Worm (Caenorhabditis elegans) whole organism, mixed stage, embryonic: Measurements from ENCODE around the gene ttr-40.

Experiments
- M03D4.4 ChIP-seq: sonication (generic microtip); optimal IDR thresholded peaks from 2 replicates; lab custom pipeline; 2017; ENCODE audit warnings: mild to moderate bottlenecking, missing genetic modification characterization, missing compliant biosample characterization
- bed-3 ChIP-seq: fragments of 200-800 bp; sonication (Bioruptor generic); optimal IDR thresholded peaks from 3 replicates; lab custom pipeline; 2018; ENCODE audit warnings: mild to moderate bottlenecking, missing genetic modification characterization, moderate library complexity, missing compliant biosample characterization
- blmp-1 ChIP-seq: fragments of 150-350 bp; optimal IDR thresholded peaks from 2 replicates; lab custom pipeline; 2014; ENCODE audit warnings: missing biosample characterization, missing genetic modification characterization
- ceh-39 ChIP-seq: fragments of 150-350 bp; optimal IDR thresholded peaks from 2 replicates; lab custom pipeline; 2014; ENCODE audit warnings: missing biosample characterization, missing genetic modification characterization
- ceh-43 ChIP-seq: fragments of 200-800 bp; sonication (Bioruptor generic); optimal IDR thresholded peaks from 2 replicates; lab custom pipeline; 2018; ENCODE audit warnings: mild to moderate bottlenecking, missing genetic modification characterization, moderate library complexity, missing compliant biosample characterization
- ceh-83 ChIP-seq: fragments of 200-800 bp; sonication (Bioruptor generic); optimal IDR thresholded peaks from 2 replicates; lab custom pipeline; 2018; ENCODE audit warnings: mild to moderate bottlenecking, missing genetic modification characterization, missing compliant biosample characterization
- ces-1 ChIP-seq: fragments of 150-350 bp; optimal IDR thresholded peaks from 2 replicates; lab custom pipeline; 2014; ENCODE audit warnings: missing biosample characterization, missing genetic modification reagents, missing genetic modification characterization
- cnd-1 ChIP-seq: fragments of 200-800 bp; sonication (Bioruptor generic); optimal IDR thresholded peaks from 2 replicates; lab custom pipeline; 2018; ENCODE audit warnings: mild to moderate bottlenecking, missing genetic modification characterization, missing compliant biosample characterization
- drap-1 ChIP-seq: fragments of 200-800 bp; sonication (Bioruptor generic); optimal IDR thresholded peaks from 3 replicates; lab custom pipeline; 2018; ENCODE audit warnings: mild to moderate bottlenecking, missing genetic modification characterization, missing compliant biosample characterization
- elt-1 ChIP-seq: sonication (generic microtip); optimal IDR thresholded peaks from 2 replicates; lab custom pipeline; 2017; ENCODE audit warnings: missing genetic modification characterization, mild to moderate bottlenecking, missing compliant biosample characterization, antibody characterized with exemption, moderate library complexity, borderline replicate concordance; ENCODE audit not compliant: insufficient read depth
- elt-3 ChIP-seq: fragments of 150-350 bp; optimal IDR thresholded peaks from 2 replicates; lab custom pipeline; 2014; ENCODE audit warnings: missing biosample characterization, missing genetic modification characterization
- flh-1 ChIP-seq: fragments of 200-800 bp; sonication (Bioruptor generic); optimal IDR thresholded peaks from 2 replicates; lab custom pipeline; 2018; ENCODE audit warnings: mild to moderate bottlenecking, missing genetic modification characterization, moderate library complexity, missing compliant biosample characterization
- ham-2 ChIP-seq: fragments of 200-800 bp; sonication (Bioruptor generic); optimal IDR thresholded peaks from 2 replicates; lab custom pipeline; 2018; ENCODE audit warnings: mild to moderate bottlenecking, missing genetic modification characterization, missing compliant biosample characterization
- hlh-1 ChIP-seq: fragments of 150-350 bp; optimal IDR thresholded peaks from 2 replicates; lab custom pipeline; 2014; ENCODE audit warnings: missing biosample characterization, missing genetic modification reagents, missing genetic modification characterization
- lin-13 ChIP-seq: fragments of 150-350 bp; optimal IDR thresholded peaks from 2 replicates; lab custom pipeline; 2014; ENCODE audit warnings: missing biosample characterization, missing genetic modification characterization
- lin-32 ChIP-seq: fragments of 200-800 bp; sonication (Bioruptor generic); optimal IDR thresholded peaks from 2 replicates; lab custom pipeline; 2018; ENCODE audit warnings: mild to moderate bottlenecking, missing genetic modification characterization, missing compliant biosample characterization
- lsy-2 ChIP-seq: fragments of 150-350 bp; optimal IDR thresholded peaks from 2 replicates; lab custom pipeline; 2014; ENCODE audit warnings: missing biosample characterization, missing genetic modification characterization
- mab-5 ChIP-seq: fragments of 150-350 bp; optimal IDR thresholded peaks from 2 replicates; lab custom pipeline; 2014; ENCODE audit warnings: missing biosample characterization, missing genetic modification characterization
- mep-1 ChIP-seq: fragments of 150-350 bp; optimal IDR thresholded peaks from 2 replicates; lab custom pipeline; 2017; ENCODE audit warnings: missing biosample characterization, missing genetic modification reagents, missing genetic modification characterization, inconsistent platforms
- mls-2 ChIP-seq: sonication (generic microtip); optimal IDR thresholded peaks from 2 replicates; lab custom pipeline; 2016; ENCODE audit warnings: mild to moderate bottlenecking, missing genetic modification characterization, moderate library complexity, missing compliant biosample characterization
- nhr-12 ChIP-seq: fragments of 150-350 bp; optimal IDR thresholded peaks from 2 replicates; lab custom pipeline; 2014; ENCODE audit warnings: missing biosample characterization, missing genetic modification characterization
- nhr-2 ChIP-seq: fragments of 150-350 bp; optimal IDR thresholded peaks from 2 replicates; lab custom pipeline; 2014; ENCODE audit warnings: missing biosample characterization, missing genetic modification characterization
- nhr-237 ChIP-seq: fragments of 150-350 bp; optimal IDR thresholded peaks from 2 replicates; lab custom pipeline; 2014; ENCODE audit warnings: missing biosample characterization, missing genetic modification characterization
- nhr-28 ChIP-seq: fragments of 150-350 bp; optimal IDR thresholded peaks from 2 replicates; lab custom pipeline; 2014; ENCODE audit warnings: missing biosample characterization, missing genetic modification characterization
- nhr-76 ChIP-seq: sonication (generic microtip); optimal IDR thresholded peaks from 2 replicates; lab custom pipeline; 2017; ENCODE audit warnings: missing biosample characterization, missing genetic modification characterization
- pha-4 ChIP-seq: fragments of 150-350 bp; optimal IDR thresholded peaks from 2 replicates; lab custom pipeline; 2018; ENCODE audit warnings: missing biosample characterization, missing genetic modification reagents, missing genetic modification characterization
- sem-2 ChIP-seq: fragments of 200-800 bp; sonication (Bioruptor generic); optimal IDR thresholded peaks from 2 replicates; lab custom pipeline; 2018; ENCODE audit warnings: mild to moderate bottlenecking, missing genetic modification characterization, missing compliant biosample characterization
- snpc-4 ChIP-seq: fragments of 150-350 bp; optimal IDR thresholded peaks from 2 replicates; lab custom pipeline; 2014; ENCODE audit warnings: missing biosample characterization, missing genetic modification characterization
- sptf-1 ChIP-seq: sonication (generic microtip); optimal IDR thresholded peaks from 2 replicates; lab custom pipeline; 2017; ENCODE audit warnings: mild to moderate bottlenecking, missing genetic modification characterization, moderate library complexity, missing compliant biosample characterization
- tbx-8 ChIP-seq: fragments of 200-800 bp; sonication (Bioruptor generic); optimal IDR thresholded peaks from 2 replicates; lab custom pipeline; 2018; ENCODE audit warnings: mild to moderate bottlenecking, missing genetic modification characterization, moderate library complexity, missing compliant biosample characterization
- unc-120 ChIP-seq: sonication (generic microtip); optimal IDR thresholded peaks from 2 replicates; lab custom pipeline; 2017; ENCODE audit warnings: missing genetic modification characterization, missing compliant biosample characterization; ENCODE audit not compliant: poor library complexity, severe bottlenecking
- unc-39 ChIP-seq: fragments of 150-350 bp; optimal IDR thresholded peaks from 2 replicates; lab custom pipeline; 2014; ENCODE audit warnings: missing biosample characterization, missing genetic modification characterization
- unc-62 ChIP-seq: fragments of 150-350 bp; optimal IDR thresholded peaks from 2 replicates; lab custom pipeline; 2014; ENCODE audit warnings: missing biosample characterization, missing genetic modification reagents, missing genetic modification characterization
- zip-8 ChIP-seq: fragments of 150-350 bp; optimal IDR thresholded peaks from 2 replicates; lab custom pipeline; 2014; ENCODE audit warnings: missing biosample characterization, missing genetic modification characterization
- ztf-11 ChIP-seq: fragments of 150-350 bp; optimal IDR thresholded peaks from 2 replicates; lab custom pipeline; 2014; ENCODE audit warnings: missing biosample characterization, missing genetic modification characterization

ttr-40 gene

ce11 chrV:9356345-9356744, 1.1 kb upstream of the ttr-40 start, which contains the start of gene ttr-49:
Gene ttr-49, minus strand, starts transcription at chrV:9356515.
- TF ChIP-seq tbx-8 (GFP tag; lab: Kevin White, UChicago) = no peak
- TF ChIP-seq nhr-28 (tag; lab: Kevin White, UChicago) = no peak
- no peak for TF ChIP-seq mls-2
- no peak for TF ChIP-seq sem-2 (GFP tag; lab: Kevin White, UChicago)
- TF ChIP-seq nhr-2 = no peak
- TF ChIP-seq zip-8 (tag; lab: Kevin White, UChicago) = no peak
- TF ChIP-seq unc-62 (GFP tag; lab: Kevin White, UChicago) = no peak
- no peak for TF ChIP-seq drap-1 (GFP tag; lab: Kevin White, UChicago)

DNA sequence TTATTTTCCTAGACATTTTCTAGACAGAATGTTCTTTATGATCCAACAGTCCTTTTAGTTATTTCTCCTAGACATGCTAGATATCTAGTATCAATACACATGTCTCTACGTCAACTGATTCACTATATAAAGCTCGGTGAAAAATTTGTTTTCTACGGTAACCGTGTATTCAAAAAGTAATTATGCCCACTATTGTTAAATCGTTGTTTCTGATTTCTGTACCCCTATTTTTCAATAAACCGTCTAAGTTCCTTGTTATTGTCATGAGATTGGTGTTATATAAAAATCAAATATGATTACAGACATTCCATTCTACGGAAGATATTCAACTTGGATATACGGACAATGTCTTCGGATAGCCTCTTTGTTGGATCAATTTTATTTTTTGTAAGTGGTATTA, 2.3 kb downstream of the ttr-40 start, which contains the start of gene srx-46:
Gene srx-46, plus strand, starts transcription at position 301 of the 400 bp plus-strand sequence.
- TF ChIP-seq nhr-28 (tag; lab: Kevin White, UChicago) (no peak), lin-13 (tag; lab: Kevin White, UChicago) (no peak), nhr-76 (no peak), ceh-43 (GFP tag; lab: Kevin White, UChicago) (no peak), mls-2 (no peak), M03D4.4 (tag; lab: Kevin White, UChicago) (no peak), ces-1 (GFP tag; lab: Kevin White, UChicago) (no peak), nhr-12 (no peak), cnd-1 (tag; lab: Kevin White, UChicago) (no peak)

- TF ChIP-seq nhr-28 (tag; lab: Kevin White, UChicago) (no peak), drap-1 (GFP tag; lab: Kevin White, UChicago) (no peak), pha-4 (tag; lab: Kevin White, UChicago) (no peak), unc-62 (GFP tag; lab: Kevin White, UChicago) (no peak), mep-1 (tag; lab: Kevin White, UChicago) (no peak), sem-2 (GFP tag; lab: Kevin White, UChicago) (no peak)
Measured at ce11 chrV:9349687-9350086, 5.6 kb downstream of the ttr-40 start, which contains the start of gene srx-47. Gene srx-47, plus strand, starts transcription at chrV:9349987.

ce11 chrV:9346804-9347203, 8.5 kb downstream of the ttr-40 start, which contains the start of the genes K07B1.7 and try-5:
Gene K07B1.7, minus strand, starts transcription at chrV:9346962.
Gene try-5, plus strand, starts transcription at chrV:9347044.
- TF ChIP-seq nhr-237 (tag; lab: Kevin White, UChicago) = peak; percentile 48
- TF ChIP-seq blmp-1 (tag; lab: Kevin White, UChicago) = no peak
- no peak for TF ChIP-seq M03D4.4 (tag; lab: Kevin White, UChicago)
- no peak for TF ChIP-seq snpc-4
- TF ChIP-seq drap-1 (GFP tag; lab: Kevin White, UChicago) = no peak
- TF ChIP-seq unc-39 (tag; lab: Kevin White, UChicago) = no peak
- no peak for TF ChIP-seq cnd-1 (tag; lab: Kevin White, UChicago)
- no peak for TF ChIP-seq elt-1 (tag; lab: Kevin White, UChicago)
- TF ChIP-seq ham-2 (GFP tag; lab: Kevin White, UChicago) = no peak
- TF ChIP-seq tbx-8 (GFP tag; lab: Kevin White, UChicago) = no peak
- no peak for TF ChIP-seq ceh-83 (GFP tag; lab: Kevin White, UChicago)
- TF ChIP-seq lin-13 (tag; lab: Kevin White, UChicago) = peak; percentile 2
- no peak for TF ChIP-seq elt-3 (tag; lab: Kevin White, UChicago)
- no peak for TF ChIP-seq nhr-2
- no peak for TF ChIP-seq bed-3 (GFP tag; lab: Kevin White, UChicago)
- TF ChIP-seq unc-120 = no peak
- TF ChIP-seq sptf-1 (tag; lab: Kevin White, UChicago) = no peak
- TF ChIP-seq unc-62 (GFP tag; lab: Kevin White, UChicago) = no peak
- no peak for TF ChIP-seq nhr-28 (tag; lab: Kevin White, UChicago)
- no peak for TF ChIP-seq hlh-1 (tag; lab: Kevin White, UChicago)
- TF ChIP-seq flh-1 = no peak
- TF ChIP-seq ceh-43 (GFP tag; lab: Kevin White, UChicago) = no peak
- TF ChIP-seq lin-32 (GFP tag; lab: Kevin White, UChicago) = no peak
- no peak for TF ChIP-seq sem-2 (GFP tag; lab: Kevin White, UChicago)
- TF ChIP-seq mab-5 = no peak
- no peak for TF ChIP-seq nhr-76
- TF ChIP-seq nhr-12 = no peak
- TF ChIP-seq pha-4 (tag; lab: Kevin White, UChicago) = peak; percentile 45
- TF ChIP-seq mls-2 = no peak
- TF ChIP-seq lsy-2 (tag; lab: Kevin White, UChicago) = peak; percentile 75
- TF ChIP-seq ces-1 (GFP tag; lab: Kevin White, UChicago) = peak; percentile 83
- no peak for TF ChIP-seq zip-8 (tag; lab: Kevin White, UChicago)
- TF ChIP-seq ceh-39 (tag; lab: Kevin White, UChicago) = peak; percentile 91
- no peak for TF ChIP-seq ztf-11 (tag; lab: Kevin White, UChicago)
- peak; percentile 65 for TF ChIP-seq mep-1 (tag; lab: Kevin White, UChicago)
